Worm (Caenorhabditis elegans) whole organism, L2 larva: Measurements from ENCODE around the gene uig-1.

Source experiments
- aly-2 ChIP-seq: fragments of 150-350 bp; optimal IDR thresholded peaks from 2 replicates; lab custom pipeline; 2014; ENCODE audit warnings: missing biosample characterization, missing genetic modification characterization
- lin-39 ChIP-seq: fragments of 150-350 bp; optimal IDR thresholded peaks from 2 replicates; lab custom pipeline; 2014; ENCODE audit warnings: missing biosample characterization, missing genetic modification reagents, missing genetic modification characterization
- mab-5 ChIP-seq: fragments of 150-350 bp; optimal IDR thresholded peaks from 2 replicates; lab custom pipeline; 2014; ENCODE audit warnings: missing biosample characterization, missing genetic modification characterization
- nhr-77 ChIP-seq: fragments of 150-350 bp; optimal IDR thresholded peaks from 2 replicates; lab custom pipeline; 2014; ENCODE audit warnings: missing biosample characterization, missing genetic modification characterization
- peb-1 ChIP-seq: fragments of 150-350 bp; optimal IDR thresholded peaks from 2 replicates; lab custom pipeline; 2014; ENCODE audit warnings: missing biosample characterization, missing genetic modification characterization
- skn-1 ChIP-seq: sonication (generic microtip); optimal IDR thresholded peaks from 2 replicates; lab custom pipeline; 2017; ENCODE audit warnings: missing biosample characterization, missing genetic modification characterization
- snpc-4 ChIP-seq: fragments of 150-350 bp; optimal IDR thresholded peaks from 2 replicates; lab custom pipeline; 2014; ENCODE audit warnings: missing biosample characterization, missing genetic modification characterization
- unc-62 ChIP-seq: fragments of 150-350 bp; optimal IDR thresholded peaks from 2 replicates; lab custom pipeline; 2014; ENCODE audit warnings: missing biosample characterization, missing genetic modification reagents, missing genetic modification characterization
- ztf-11 ChIP-seq: sonication (generic microtip); optimal IDR thresholded peaks from 2 replicates; lab custom pipeline; 2017; ENCODE audit warnings: missing biosample characterization, missing genetic modification characterization
- ztf-4 ChIP-seq: fragments of 150-350 bp; optimal IDR thresholded peaks from 2 replicates; lab custom pipeline; 2014; ENCODE audit warnings: missing biosample characterization, missing genetic modification characterization

DNA sequence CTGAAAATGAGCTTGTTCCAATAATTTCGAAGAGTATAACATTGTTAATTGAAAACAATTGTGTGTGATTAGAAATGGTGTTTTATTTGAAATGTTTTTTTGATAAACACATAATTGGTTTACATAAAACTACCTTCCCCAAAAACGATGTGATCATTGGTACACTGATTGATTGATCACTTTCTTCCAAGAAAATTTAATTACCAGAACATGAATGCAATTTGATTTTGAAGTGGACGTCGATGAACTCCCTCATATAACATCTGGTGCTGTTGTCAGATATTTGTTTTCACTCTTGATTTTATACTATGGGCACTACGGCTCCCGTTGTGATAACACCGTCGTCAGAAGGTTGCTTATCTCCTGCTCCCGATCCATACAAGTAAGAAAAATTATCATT is 24.9 kb upstream of the uig-1 start, which contains the start of gene srh-15:
- TF ChIP-seq ztf-11 (tag; lab: Kevin White, UChicago) (no peak), mab-5 (no peak), skn-1 (tag; lab: Kevin White, UChicago) (no peak), aly-2 (tag; lab: Kevin White, UChicago) (no peak), peb-1 (no peak), unc-62 (no peak), nhr-77 (tag; lab: Kevin White, UChicago) (no peak), snpc-4 (tag; lab: Kevin White, UChicago) (no peak), ztf-4 (tag; lab: Kevin White, UChicago) (no peak), lin-39 (tag; lab: Kevin White, UChicago) (no peak)
